Fruit fly (Drosophila melanogaster) whole organism, embryonic: ENCODE data around the gene Dhc36C.

Experiments
- B-H2 ChIP-seq: fragments of 200-800 bp; sonication (Bioruptor generic); optimal IDR thresholded peaks from 2 replicates; lab custom pipeline; 2018; ENCODE audit warnings: missing biosample characterization, mild to moderate bottlenecking, missing genetic modification characterization
- Bdp1 ChIP-seq: fragments of 200-800 bp; sonication (Bioruptor generic); optimal IDR thresholded peaks from 3 replicates; lab custom pipeline; 2016; ENCODE audit warnings: missing biosample characterization, missing genetic modification characterization
- CG10267 ChIP-seq: fragments of 200-800 bp; sonication (Bioruptor generic); optimal IDR thresholded peaks from 2 replicates; lab custom pipeline; 2018; ENCODE audit warnings: missing biosample characterization, mild to moderate bottlenecking, missing genetic modification characterization, moderate library complexity
- CG11085 ChIP-seq: fragments of 200-800 bp; sonication (Bioruptor generic); IDR thresholded peaks from 2 replicates; pipeline ENCODE4 v1.3.6; 2022; ENCODE audit warnings: missing biosample characterization, missing genetic modification characterization
- CG1233 ChIP-seq: fragments of 200-800 bp; sonication (Bioruptor generic); optimal IDR thresholded peaks from 4 replicates; lab custom pipeline; 2018; ENCODE audit warnings: missing biosample characterization, mild to moderate bottlenecking, missing genetic modification characterization
- CG13123 ChIP-seq: fragments of 200-800 bp; sonication (Bioruptor generic); optimal IDR thresholded peaks from 2 replicates; lab custom pipeline; 2016; ENCODE audit warnings: missing biosample characterization, missing genetic modification characterization
- CG14441 ChIP-seq: fragments of 200-800 bp; sonication (Bioruptor generic); IDR thresholded peaks from 2 replicates; pipeline ENCODE4 v1.3.6; 2022; ENCODE audit warnings: missing biosample characterization, missing genetic modification characterization
- CG1529 ChIP-seq: fragments of 200-800 bp; sonication (Bioruptor generic); optimal IDR thresholded peaks from 3 replicates; lab custom pipeline; 2018; ENCODE audit warnings: missing biosample characterization, missing genetic modification characterization
- CG15601 ChIP-seq: fragments of 200-800 bp; sonication (Bioruptor generic); optimal IDR thresholded peaks from 3 replicates; lab custom pipeline; 2019; ENCODE audit warnings: missing biosample characterization, mild to moderate bottlenecking, missing genetic modification characterization, moderate library complexity
- CG16813 ChIP-seq: fragments of 200-800 bp; sonication (Bioruptor generic); IDR thresholded peaks from 3 replicates; pipeline ENCODE4 v1.3.6; 2022; ENCODE audit warnings: missing biosample characterization, missing genetic modification characterization; ENCODE audit not compliant: partially characterized antibody
- CG16863 ChIP-seq: fragments of 200-800 bp; sonication (Bioruptor generic); optimal IDR thresholded peaks from 3 replicates; lab custom pipeline; 2016; ENCODE audit warnings: missing biosample characterization, missing genetic modification characterization
- CG1832 ChIP-seq: fragments of 200-800 bp; sonication (Bioruptor generic); optimal IDR thresholded peaks from 2 replicates; lab custom pipeline; 2017; ENCODE audit warnings: missing biosample characterization, mild to moderate bottlenecking, missing genetic modification characterization, inconsistent platforms
- CG2116 ChIP-seq: fragments of 200-800 bp; sonication (Bioruptor generic); optimal IDR thresholded peaks from 3 replicates; lab custom pipeline; 2018; ENCODE audit warnings: missing biosample characterization, mild to moderate bottlenecking, missing genetic modification characterization
- CG31224 ChIP-seq: fragments of 200-800 bp; sonication (Bioruptor generic); IDR thresholded peaks from 2 replicates; pipeline ENCODE4 v1.3.6; 2022; ENCODE audit warnings: missing biosample characterization, missing genetic modification characterization
- CG31365 ChIP-seq: fragments of 200-800 bp; sonication (Bioruptor generic); optimal IDR thresholded peaks from 2 replicates; lab custom pipeline; 2018; ENCODE audit warnings: missing biosample characterization, mild to moderate bottlenecking, missing genetic modification characterization
- CG3163 ChIP-seq: fragments of 200-800 bp; sonication (Bioruptor generic); optimal IDR thresholded peaks from 3 replicates; lab custom pipeline; 2016; ENCODE audit warnings: missing biosample characterization, missing genetic modification characterization
- CG3847 ChIP-seq: fragments of 200-800 bp; sonication (Bioruptor generic); IDR thresholded peaks from 2 replicates; pipeline ENCODE4 v1.3.6; 2022; ENCODE audit warnings: missing biosample characterization, missing genetic modification characterization
- CG7745 ChIP-seq: fragments of 200-800 bp; sonication (Bioruptor generic); optimal IDR thresholded peaks from 2 replicates; lab custom pipeline; 2018; ENCODE audit warnings: missing biosample characterization, mild to moderate bottlenecking, missing genetic modification characterization, moderate library complexity
- CG8290 ChIP-seq, 3 experiments: fragments of 200-800 bp; sonication (Bioruptor generic); optimal IDR thresholded peaks; 2 replicates each; lab custom pipeline; 2016 to 2019; ENCODE audit warnings: missing biosample characterization in 3 of 3, missing genetic modification characterization in 3 of 3, mild to moderate bottlenecking in 2 of 3, moderate library complexity in 1 of 3
- CG8478 ChIP-seq: fragments of >200 bp; optimal IDR thresholded peaks from 2 replicates; lab custom pipeline; 2018
- Dip2 ChIP-seq: fragments of 200-800 bp; sonication (Bioruptor generic); IDR thresholded peaks from 2 replicates; pipeline ENCODE4 v1.3.6; 2022; ENCODE audit warnings: missing biosample characterization, missing genetic modification characterization
- Dp ChIP-seq: fragments of 200-800 bp; sonication (Bioruptor generic); optimal IDR thresholded peaks from 2 replicates; lab custom pipeline; 2018; ENCODE audit warnings: missing biosample characterization, mild to moderate bottlenecking, missing genetic modification characterization, moderate library complexity
- E2f1 ChIP-seq: fragments of 200-800 bp; sonication (Bioruptor generic); IDR thresholded peaks from 2 replicates; pipeline ENCODE4 v1.3.6; 2022; ENCODE audit warnings: missing biosample characterization, missing genetic modification characterization
- HLH4C ChIP-seq: fragments of 200-800 bp; sonication (Bioruptor generic); IDR thresholded peaks from 3 replicates; pipeline ENCODE4 v1.3.6; 2022; ENCODE audit warnings: missing biosample characterization, missing genetic modification characterization; ENCODE audit not compliant: partially characterized antibody
- Hr51 ChIP-seq, 2 experiments: fragments of 200-800 bp; sonication (Bioruptor generic); optimal IDR thresholded peaks; 2 replicates in 1 of 2; 3 replicates in 1 of 2; lab custom pipeline; 2016 to 2018; ENCODE audit warnings: missing biosample characterization in 2 of 2, missing genetic modification characterization in 2 of 2, mild to moderate bottlenecking in 1 of 2, moderate library complexity in 1 of 2
- Lhr ChIP-seq: fragments of 200-800 bp; sonication (Bioruptor generic); optimal IDR thresholded peaks from 3 replicates; lab custom pipeline; 2017; ENCODE audit warnings: mild to moderate bottlenecking, missing biosample characterization, missing genetic modification reagents, missing genetic modification characterization
- Lpt ChIP-seq: fragments of >200 bp; optimal IDR thresholded peaks from 2 replicates; lab custom pipeline; 2018; ENCODE audit warnings: missing biosample characterization, missing genetic modification characterization
- Mad ChIP-seq: fragments of 200-800 bp; sonication (Bioruptor generic); optimal IDR thresholded peaks from 2 replicates; lab custom pipeline; 2016; ENCODE audit warnings: missing biosample characterization, missing genetic modification characterization
- Mrtf ChIP-seq: fragments of 200-800 bp; sonication (Bioruptor generic); IDR thresholded peaks from 3 replicates; pipeline ENCODE4 v1.3.6; 2022; ENCODE audit warnings: missing biosample characterization, missing genetic modification characterization
- Rfx ChIP-seq: fragments of 200-800 bp; sonication (Bioruptor generic); IDR thresholded peaks from 2 replicates; pipeline ENCODE4 v1.3.6; 2022; ENCODE audit warnings: missing biosample characterization, missing genetic modification characterization
- Stat92E ChIP-seq, 3 experiments: fragments of >200 bp in 2 of 3; fragments of 200-800 bp in 1 of 3; sonication (Bioruptor generic) in 1 of 3; optimal IDR thresholded peaks; 2 replicates each; lab custom pipeline; 2017 to 2019; ENCODE audit warnings: missing biosample characterization in 3 of 3, missing genetic modification characterization in 3 of 3, mild to moderate bottlenecking in 1 of 3, moderate library complexity in 1 of 3
- Tbp ChIP-seq: fragments of >200 bp; optimal IDR thresholded peaks from 2 replicates; lab custom pipeline; 2018; ENCODE audit warnings: missing biosample characterization, missing genetic modification characterization
- bbx ChIP-seq: fragments of 200-800 bp; sonication (Bioruptor generic); IDR thresholded peaks from 2 replicates; pipeline ENCODE4 v1.3.6; 2022; ENCODE audit warnings: missing biosample characterization, missing genetic modification characterization; ENCODE audit not compliant: partially characterized antibody
- bigmax ChIP-seq: fragments of 200-800 bp; sonication (Bioruptor generic); optimal IDR thresholded peaks from 2 replicates; lab custom pipeline; 2018; ENCODE audit warnings: missing biosample characterization, mild to moderate bottlenecking, missing genetic modification characterization
- ci ChIP-seq: fragments of 200-800 bp; sonication (Bioruptor generic); IDR thresholded peaks from 3 replicates; pipeline ENCODE4 v1.3.6; 2022; ENCODE audit warnings: missing biosample characterization, missing genetic modification characterization
- emc ChIP-seq: fragments of 200-800 bp; sonication (Bioruptor generic); optimal IDR thresholded peaks from 2 replicates; lab custom pipeline; 2016; ENCODE audit warnings: missing biosample characterization, missing genetic modification characterization
- fru ChIP-seq: fragments of >200 bp; optimal IDR thresholded peaks from 2 replicates; lab custom pipeline; 2017
- hb ChIP-seq: fragments of 200-800 bp; sonication (Bioruptor generic); IDR thresholded peaks from 3 replicates; pipeline ENCODE4 v1.3.6; 2022; ENCODE audit warnings: missing biosample characterization, missing genetic modification characterization; ENCODE audit not compliant: partially characterized antibody
- lilli ChIP-seq: fragments of 200-800 bp; sonication (Bioruptor generic); optimal IDR thresholded peaks from 3 replicates; lab custom pipeline; 2016; ENCODE audit warnings: missing biosample characterization, missing genetic modification characterization
- lmd ChIP-seq: fragments of 200-800 bp; sonication (Bioruptor generic); IDR thresholded peaks from 2 replicates; pipeline ENCODE4 v1.3.6; 2022; ENCODE audit warnings: missing biosample characterization, missing genetic modification characterization
- luna ChIP-seq: fragments of 200-800 bp; sonication (Bioruptor generic); optimal IDR thresholded peaks from 2 replicates; lab custom pipeline; 2016; ENCODE audit warnings: missing biosample characterization, missing genetic modification characterization
- nmo ChIP-seq: fragments of 200-800 bp; sonication (Bioruptor generic); optimal IDR thresholded peaks from 2 replicates; lab custom pipeline; 2018; ENCODE audit warnings: missing biosample characterization, mild to moderate bottlenecking, missing genetic modification characterization, moderate library complexity
- oc ChIP-seq: fragments of 200-800 bp; sonication (Bioruptor generic); optimal IDR thresholded peaks from 2 replicates; lab custom pipeline; 2018; ENCODE audit warnings: missing biosample characterization, mild to moderate bottlenecking, missing genetic modification characterization, moderate library complexity
- onecut ChIP-seq: fragments of 200-800 bp; sonication (Bioruptor generic); IDR thresholded peaks from 2 replicates; pipeline ENCODE4 v1.3.6; 2022; ENCODE audit warnings: missing biosample characterization, missing genetic modification characterization
- pho ChIP-seq: fragments of 200-800 bp; sonication (Bioruptor generic); optimal IDR thresholded peaks from 2 replicates; lab custom pipeline; 2016; ENCODE audit warnings: missing biosample characterization, missing genetic modification characterization
- ro ChIP-seq: fragments of 200-800 bp; sonication (Bioruptor generic); IDR thresholded peaks from 2 replicates; pipeline ENCODE4 v1.3.6; 2022; ENCODE audit warnings: missing biosample characterization, missing genetic modification characterization
- sens ChIP-seq: fragments of 200-800 bp; sonication (Bioruptor generic); peaks from one replicate; lab custom pipeline; 2016; ENCODE audit warnings: missing biosample characterization, missing genetic modification characterization
- tio ChIP-seq: fragments of 200-800 bp; sonication (Bioruptor generic); optimal IDR thresholded peaks from 2 replicates; lab custom pipeline; 2017; ENCODE audit warnings: missing biosample characterization, missing genetic modification characterization, inconsistent platforms
- zen ChIP-seq: fragments of 200-800 bp; sonication (Bioruptor generic); optimal IDR thresholded peaks from 3 replicates; lab custom pipeline; 2018; ENCODE audit warnings: missing biosample characterization, mild to moderate bottlenecking, missing genetic modification characterization, moderate library complexity
- zen2 ChIP-seq: fragments of 200-800 bp; sonication (Bioruptor generic); IDR thresholded peaks from 3 replicates; pipeline ENCODE4 v1.3.6; 2022; ENCODE audit warnings: missing biosample characterization, missing genetic modification characterization; ENCODE audit not compliant: partially characterized antibody

Gene Dhc36C

dm6 chr2L:17480943-17481580, 20.1 kb upstream of the Dhc36C start, which contains the start of the genes fws and Lamtor3:
Gene fws, minus strand, starts transcription at chr2L:17481029.
Gene Lamtor3, plus strand, starts transcription at chr2L:17481231.
- TF ChIP-seq HLH4C (GFP tag; lab: Robert Waterston, UW) (peak; percentile 71), E2f1 (peak; percentile 99), CG16813 (GFP tag; lab: Robert Waterston, UW) (peak; percentile 52), Stat92E (GFP tag; optimal IDR thresholded peaks at IDR 0.05; lab: Kevin White, UChicago) (peak in 1 of 3 experiments; percentile 49), Hr51 (GFP tag; optimal IDR thresholded peaks at IDR 0.05; lab: Kevin White, UChicago) (peak; percentile 91 to 98), Bdp1 (GFP tag; lab: Kevin White, UChicago) (peak; percentile 82), CG31224 (GFP tag; lab: Robert Waterston, UW) (peak; percentile 97), CG3847 (peak; percentile 99), zen2 (GFP tag; lab: Robert Waterston, UW) (no peak; the same call in 2 of the 3 replicates), luna (peak; percentile 11), Mad (peak; percentile 96), nmo (peak; percentile 99), emc (peak; percentile 52), Lhr (GFP tag; lab: Kevin White, UChicago) (peak; percentile 93), fru (no peak), Rfx (GFP tag; lab: Robert Waterston, UW) (peak; percentile 99), CG3163 (GFP tag; lab: Kevin White, UChicago) (peak; percentile 58), ci (peak; percentile 99), oc (tag; lab: Kevin White, UChicago) (peak; percentile 99), bigmax (peak; percentile 75), lilli (GFP tag; lab: Kevin White, UChicago) (peak; percentile 97), CG31365 (peak; percentile 80), bbx (GFP tag; lab: Robert Waterston, UW) (no peak), CG16863 (peak; percentile 80), pho (GFP tag; lab: Kevin White, UChicago) (peak; percentile 88), CG15601 (tag; lab: Kevin White, UChicago) (peak; percentile 95), CG13123 (peak; percentile 88), lmd (peak; percentile 100), hb (GFP tag; lab: Robert Waterston, UW) (no peak), ro (peak; percentile 97), CG14441 (GFP tag; lab: Robert Waterston, UW) (peak; percentile 100), B-H2 (GFP tag; lab: Kevin White, UChicago) (peak; percentile 46), CG11085 (GFP tag; lab: Robert Waterston, UW) (peak; percentile 99), CG1233 (GFP tag; lab: Kevin White, UChicago) (peak; percentile 98), Dp (GFP tag; lab: Kevin White, UChicago) (peak; percentile 56), tio (GFP tag; lab: Kevin White, UChicago) (peak; percentile 94), Dip2 (peak; percentile 80), CG7745 (tag; lab: Kevin White, UChicago) (peak; percentile 52), Mrtf (GFP tag; lab: Robert Waterston, UW) (peak; percentile 99), onecut (GFP tag; lab: Robert Waterston, UW) (peak; percentile 94), CG1832 (GFP tag; lab: Kevin White, UChicago) (no peak), CG8290 (GFP tag; optimal IDR thresholded peaks at IDR 0.05; lab: Kevin White, UChicago) (peak; percentile 77), CG8290 (tag; optimal IDR thresholded peaks at IDR 0.05; lab: Kevin White, UChicago) (peak in 1 of 2 experiments; percentile 84), sens (GFP tag; lab: Kevin White, UChicago) (peak; percentile 97), CG2116 (GFP tag; lab: Kevin White, UChicago) (peak; percentile 88), CG1529 (GFP tag; lab: Kevin White, UChicago) (peak; percentile 97), Tbp (GFP tag; lab: Kevin White, UChicago) (no peak), CG8478 (no peak), CG10267 (peak; percentile 91), Lpt (GFP tag; lab: Kevin White, UChicago) (no peak), zen (peak; percentile 98)
